Worm (Caenorhabditis elegans) whole organism, midembryonic: Measurements from ENCODE around the gene srj-29.

Source experiments
- flt-1 ChIP-seq: fragments of 200-800 bp; sonication (Bioruptor generic); IDR thresholded peaks from 2 replicates; pipeline ENCODE4 v1.3.6; 2022; ENCODE audit warnings: missing genetic modification characterization, missing compliant biosample characterization
- ref-1 ChIP-seq: fragments of 200-800 bp; sonication (Bioruptor generic); conservative IDR thresholded peaks from 2 replicates; pipeline ENCODE4 v1.3.6; 2022; ENCODE audit warnings: missing genetic modification reagents, missing genetic modification characterization, missing compliant biosample characterization

ce11 chrV:16047052-16047451 lies 28.4 kb upstream of the srj-29 start:
- TF ChIP-seq flt-1, result no peak
- no peak for TF ChIP-seq ref-1 (GFP tag; lab: Robert Waterston, UW)
